Worm (Caenorhabditis elegans): ENCODE results near the gene slc-25A18.1.

DNA sequence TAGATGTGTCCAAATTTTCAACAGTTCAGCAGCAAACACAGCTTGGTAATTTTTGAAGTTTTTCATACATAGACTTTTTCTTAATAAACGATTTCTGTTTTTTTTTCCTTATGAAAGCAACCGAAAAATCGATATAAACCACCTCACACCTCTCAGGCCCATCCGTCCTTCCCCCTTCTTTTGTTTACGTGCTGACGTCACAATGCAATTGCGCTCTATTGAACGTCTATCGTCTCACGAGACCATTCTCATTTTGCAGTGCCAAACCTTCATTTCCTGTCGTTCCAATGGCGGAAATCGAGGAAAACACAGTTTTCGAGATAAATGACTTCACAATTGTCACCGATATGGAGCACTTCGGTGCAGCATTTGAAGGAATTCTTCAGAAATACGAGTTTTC is 20.5 kb downstream of the slc-25A18.1 start, which contains the start of gene rbg-1:
- TF ChIP-seq nhr-11 (tag; optimal IDR thresholded peaks at IDR 0.05) (no peak), ceh-82 (tag; optimal IDR thresholded peaks at IDR 0.05) (no peak), ceh-28 (tag; optimal IDR thresholded peaks at IDR 0.05) (peak; percentile 79), ztf-11 (tag; optimal IDR thresholded peaks at IDR 0.05) (no peak), fos-1 (tag; optimal IDR thresholded peaks at IDR 0.05) (no peak), snpc-4 (tag; optimal IDR thresholded peaks at IDR 0.05) (peak; percentile 83), nhr-76 (tag; optimal IDR thresholded peaks at IDR 0.05) (no peak), unc-39 (tag; optimal IDR thresholded peaks at IDR 0.05) (no peak), ztf-4 (tag; optimal IDR thresholded peaks at IDR 0.05) (no peak), jun-1 (tag; optimal IDR thresholded peaks at IDR 0.05) (peak; percentile 61)

Measured in whole organism, L3 larva.